Worm (Caenorhabditis elegans): ENCODE measurements around the gene rev-3.

The rev-3 gene

DNA sequence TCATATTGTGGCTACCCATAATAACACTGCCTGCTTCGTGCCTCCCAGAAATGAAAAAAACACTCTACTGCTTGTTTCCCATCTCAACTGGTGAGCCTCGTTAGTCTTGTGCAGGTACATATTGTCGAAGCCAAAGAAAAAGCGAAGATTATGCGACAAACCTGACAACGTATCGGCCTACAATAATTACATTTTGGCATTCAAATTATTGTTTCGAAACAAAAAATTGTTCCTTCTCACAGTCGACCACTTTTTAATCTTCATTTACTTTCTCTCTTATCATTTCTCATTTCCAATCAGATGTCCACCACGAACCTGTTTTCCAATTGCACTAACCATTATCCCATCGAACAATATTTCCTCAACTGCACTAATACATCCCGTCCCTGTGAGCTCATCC lies 47.4 kb downstream of the rev-3 start, which contains the start of gene B0244.15:
B0244.15 (plus strand) TSS at position 301 of the 400 bp plus-strand sequence.
- no peak for TF ChIP-seq elt-3 (tag; optimal IDR thresholded peaks at IDR 0.05)
- TF ChIP-seq nhr-237 (tag; optimal IDR thresholded peaks at IDR 0.05): no peak
- no peak for TF ChIP-seq sptf-1 (tag; optimal IDR thresholded peaks at IDR 0.05)
- TF ChIP-seq cnd-1 (tag; optimal IDR thresholded peaks at IDR 0.05): no peak
- no peak for TF ChIP-seq mls-2 (tag; optimal IDR thresholded peaks at IDR 0.05)
- no peak for TF ChIP-seq snpc-4 (tag; optimal IDR thresholded peaks at IDR 0.05)
- no peak for TF ChIP-seq unc-39 (tag; optimal IDR thresholded peaks at IDR 0.05)
- TF ChIP-seq elt-1 (tag; optimal IDR thresholded peaks at IDR 0.05; ENCODE audit: borderline replicate concordance, insufficient read depth): no peak
- no peak for TF ChIP-seq ceh-83 (GFP tag; optimal IDR thresholded peaks at IDR 0.05)
- no peak for TF ChIP-seq mab-5 (tag; optimal IDR thresholded peaks at IDR 0.05)
- TF ChIP-seq tbx-8 (GFP tag; optimal IDR thresholded peaks at IDR 0.05): no peak
- TF ChIP-seq nhr-12 (tag; optimal IDR thresholded peaks at IDR 0.05): no peak
- no peak for TF ChIP-seq hlh-1 (tag; optimal IDR thresholded peaks at IDR 0.05)
- no peak for TF ChIP-seq M03D4.4 (tag; optimal IDR thresholded peaks at IDR 0.05)
- TF ChIP-seq ham-2 (GFP tag; optimal IDR thresholded peaks at IDR 0.05): no peak
- TF ChIP-seq lin-13 (tag; optimal IDR thresholded peaks at IDR 0.05): no peak

DNA sequence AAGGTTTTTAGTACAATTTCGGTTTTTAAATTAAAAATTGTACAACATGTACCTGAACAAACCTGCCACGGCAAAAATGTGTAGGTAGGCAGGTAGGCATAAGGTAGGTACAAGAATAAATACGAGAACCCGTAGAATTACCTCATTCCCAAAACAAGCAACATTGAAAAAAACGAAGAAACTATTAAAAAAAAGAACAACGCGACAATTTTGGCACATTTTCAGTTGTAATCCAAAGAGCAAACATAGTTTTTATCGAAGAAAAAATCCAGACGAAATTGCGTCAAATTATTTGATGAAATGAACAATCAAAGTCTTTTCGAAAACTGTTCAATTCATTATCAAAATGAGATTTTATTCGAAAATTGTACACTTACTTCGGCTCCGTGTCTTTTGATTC lies 49.8 kb downstream of the rev-3 start, which contains the start of gene B0244.16:
B0244.16 (plus strand) TSS at position 301 of the 400 bp plus-strand sequence.
- TF ChIP-seq cnd-1 (tag; optimal IDR thresholded peaks at IDR 0.05) (no peak), sptf-1 (tag; optimal IDR thresholded peaks at IDR 0.05) (no peak), unc-120 (tag; optimal IDR thresholded peaks at IDR 0.05; ENCODE audit: poor library complexity, severe bottlenecking) (no peak), ceh-83 (GFP tag; optimal IDR thresholded peaks at IDR 0.05) (no peak), ceh-43 (GFP tag; optimal IDR thresholded peaks at IDR 0.05) (no peak), mab-5 (tag; optimal IDR thresholded peaks at IDR 0.05) (no peak), nhr-12 (tag; optimal IDR thresholded peaks at IDR 0.05) (no peak), blmp-1 (tag; optimal IDR thresholded peaks at IDR 0.05) (no peak), lin-32 (GFP tag; optimal IDR thresholded peaks at IDR 0.05) (no peak), pha-4 (tag; optimal IDR thresholded peaks at IDR 0.05) (no peak), ham-2 (GFP tag; optimal IDR thresholded peaks at IDR 0.05) (no peak), unc-62 (GFP tag; optimal IDR thresholded peaks at IDR 0.05) (no peak), ceh-39 (tag; optimal IDR thresholded peaks at IDR 0.05) (no peak), mls-2 (tag; optimal IDR thresholded peaks at IDR 0.05) (no peak), hlh-1 (tag; optimal IDR thresholded peaks at IDR 0.05) (no peak), ztf-11 (tag; optimal IDR thresholded peaks at IDR 0.05) (no peak), flh-1 (GFP tag; optimal IDR thresholded peaks at IDR 0.05) (no peak), nhr-28 (tag; optimal IDR thresholded peaks at IDR 0.05) (no peak), nhr-2 (tag; optimal IDR thresholded peaks at IDR 0.05) (no peak)

DNA sequence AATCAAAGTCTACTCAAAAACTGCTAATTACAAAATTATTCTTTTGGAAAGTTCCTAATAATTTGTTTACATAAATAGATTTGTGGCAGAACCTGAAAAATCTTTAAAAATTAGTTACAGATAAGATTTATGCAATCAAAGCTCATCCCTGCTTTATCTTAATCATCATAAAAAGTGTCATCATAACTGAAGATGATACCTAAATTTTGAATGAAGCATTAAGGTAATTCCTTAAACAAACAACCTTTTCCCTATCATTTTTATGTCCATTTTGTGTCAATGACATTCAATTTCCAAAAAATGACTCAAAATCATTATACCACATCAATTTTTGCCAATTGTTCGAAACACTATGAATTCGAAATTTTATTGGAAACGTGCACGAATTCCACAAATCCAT lies 52.7 kb downstream of the rev-3 start, which contains the start of gene B0244.6:
B0244.6 (plus strand) TSS at position 301 of the 400 bp plus-strand sequence.
- no peak for TF ChIP-seq hlh-1 (tag; optimal IDR thresholded peaks at IDR 0.05)
- no peak for TF ChIP-seq snpc-4 (tag; optimal IDR thresholded peaks at IDR 0.05)
- TF ChIP-seq sem-2 (GFP tag; optimal IDR thresholded peaks at IDR 0.05): no peak
- TF ChIP-seq tbx-8 (GFP tag; optimal IDR thresholded peaks at IDR 0.05): no peak

DNA sequence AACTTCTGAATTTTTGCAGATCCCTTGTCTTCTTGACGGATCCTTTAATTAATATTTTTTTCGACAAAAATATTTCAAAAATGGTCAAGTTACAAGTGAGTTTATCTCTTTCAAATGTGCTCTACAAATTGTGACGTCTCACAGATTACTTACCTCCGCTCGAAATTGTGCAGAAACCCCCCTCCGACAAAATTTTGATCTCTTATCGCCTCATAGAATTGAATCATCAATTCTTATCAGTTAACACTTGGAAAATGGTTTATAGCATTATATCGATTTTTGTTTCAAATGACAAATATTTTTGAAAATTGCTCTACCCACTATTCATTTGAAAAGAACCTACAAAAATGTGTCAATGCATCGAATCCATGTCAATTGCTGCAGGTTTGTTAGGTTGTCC lies 55.5 kb downstream of the rev-3 start, which contains the start of gene B0244.10:
B0244.10 (plus strand) TSS at position 254 of the 400 bp plus-strand sequence.
- TF ChIP-seq snpc-4 (tag; optimal IDR thresholded peaks at IDR 0.05): no peak
- TF ChIP-seq pha-4 (tag; optimal IDR thresholded peaks at IDR 0.05): no peak
- no peak for TF ChIP-seq ham-2 (GFP tag; optimal IDR thresholded peaks at IDR 0.05)
- TF ChIP-seq unc-62 (GFP tag; optimal IDR thresholded peaks at IDR 0.05): no peak
- TF ChIP-seq bed-3 (GFP tag; optimal IDR thresholded peaks at IDR 0.05): no peak
- TF ChIP-seq nhr-237 (tag; optimal IDR thresholded peaks at IDR 0.05): no peak

DNA sequence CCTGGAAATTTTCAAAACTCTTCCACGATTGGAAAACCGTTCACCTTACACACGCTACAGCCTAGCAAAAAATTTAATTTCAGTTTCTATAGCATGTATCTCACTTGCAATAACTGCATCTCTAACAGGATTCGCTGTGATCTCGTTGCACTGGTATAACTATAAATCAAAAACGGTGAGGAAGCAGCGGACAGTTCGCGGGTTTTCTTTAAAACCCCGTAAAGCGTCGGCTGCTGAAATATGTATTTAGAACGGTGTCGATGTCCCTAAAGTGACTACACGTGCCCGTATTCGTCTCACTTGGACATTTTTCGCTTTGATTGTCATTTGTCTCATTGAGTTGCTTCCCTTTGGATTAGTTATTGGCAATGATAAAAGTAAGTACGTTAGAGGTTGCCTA lies 56.1 kb downstream of the rev-3 start:
- TF ChIP-seq unc-39 (tag; optimal IDR thresholded peaks at IDR 0.05) (no peak), ceh-83 (GFP tag; optimal IDR thresholded peaks at IDR 0.05) (no peak), ham-2 (GFP tag; optimal IDR thresholded peaks at IDR 0.05) (no peak), M03D4.4 (tag; optimal IDR thresholded peaks at IDR 0.05) (no peak), mab-5 (tag; optimal IDR thresholded peaks at IDR 0.05) (no peak), lin-13 (tag; optimal IDR thresholded peaks at IDR 0.05) (no peak), unc-62 (GFP tag; optimal IDR thresholded peaks at IDR 0.05) (no peak), nhr-2 (tag; optimal IDR thresholded peaks at IDR 0.05) (no peak), drap-1 (GFP tag; optimal IDR thresholded peaks at IDR 0.05) (no peak), ces-1 (GFP tag; optimal IDR thresholded peaks at IDR 0.05) (no peak), nhr-237 (tag; optimal IDR thresholded peaks at IDR 0.05) (no peak), pha-4 (tag; optimal IDR thresholded peaks at IDR 0.05) (no peak), nhr-28 (tag; optimal IDR thresholded peaks at IDR 0.05) (no peak), ceh-39 (tag; optimal IDR thresholded peaks at IDR 0.05) (no peak), bed-3 (GFP tag; optimal IDR thresholded peaks at IDR 0.05) (no peak), nhr-12 (tag; optimal IDR thresholded peaks at IDR 0.05) (no peak), nhr-76 (tag; optimal IDR thresholded peaks at IDR 0.05) (no peak), mls-2 (tag; optimal IDR thresholded peaks at IDR 0.05) (no peak), unc-120 (tag; optimal IDR thresholded peaks at IDR 0.05; ENCODE audit: poor library complexity, severe bottlenecking) (no peak), elt-1 (tag; optimal IDR thresholded peaks at IDR 0.05; ENCODE audit: borderline replicate concordance, insufficient read depth) (no peak)
